Worm (Caenorhabditis elegans): ENCODE data around the gene F07A11.1.

F07A11.1 gene

ce11 chrII:11619895-11620439 is 28.0 kb upstream of the F07A11.1 start:
- no peak for TF ChIP-seq hlh-4 (tag; optimal IDR thresholded peaks at IDR 0.05)
- peak; percentile 11; the same call in 1 of the 2 replicates for TF ChIP-seq isw-1 (GFP tag; IDR thresholded peaks at IDR 0.05)
- TF ChIP-seq blmp-1 (tag; optimal IDR thresholded peaks at IDR 0.05), result peak; percentile 85
- TF ChIP-seq efl-1 (optimal IDR thresholded peaks at IDR 0.05), result peak; percentile 43 to 46
- peak in 1 of 2 experiments; percentile 23 for TF ChIP-seq efl-1 (GFP tag; optimal IDR thresholded peaks at IDR 0.05 in 1 of 2)
- TF ChIP-seq egl-13 (tag; optimal IDR thresholded peaks at IDR 0.05), result no peak
- peak; percentile 71 for TF ChIP-seq mep-1 (tag; optimal IDR thresholded peaks at IDR 0.05)
- peak; percentile 42 for TF ChIP-seq lin-15B (tag; optimal IDR thresholded peaks at IDR 0.05)
- no peak for TF ChIP-seq ets-5 (GFP tag; IDR thresholded peaks at IDR 0.05)
- peak; percentile 79 for TF ChIP-seq nhr-85 (tag)
- TF ChIP-seq elt-2 (tag; optimal IDR thresholded peaks at IDR 0.05), result no peak
- TF ChIP-seq unc-98 (GFP tag; IDR thresholded peaks at IDR 0.05), result no peak
- peak; percentile 56 for TF ChIP-seq nhr-19 (GFP tag; conservative IDR thresholded peaks at IDR 0.05)
- peak; percentile 2 for TF ChIP-seq F16B12.6 (tag; optimal IDR thresholded peaks at IDR 0.05)
- TF ChIP-seq lin-39 (tag; optimal IDR thresholded peaks at IDR 0.05), result no peak
- no peak for TF ChIP-seq pax-3 (tag; optimal IDR thresholded peaks at IDR 0.05)
- TF ChIP-seq sptf-1 (tag; optimal IDR thresholded peaks at IDR 0.05), result no peak
- peak; percentile 29 for TF ChIP-seq unc-86 (tag; optimal IDR thresholded peaks at IDR 0.05)
- peak; percentile 68 for TF ChIP-seq snu-23 (GFP tag; optimal IDR thresholded peaks at IDR 0.05)
- TF ChIP-seq lir-3 (tag; optimal IDR thresholded peaks at IDR 0.05; ENCODE audit: poor library complexity), result no peak
- TF ChIP-seq tlp-1 (tag; optimal IDR thresholded peaks at IDR 0.05), result no peak
- TF ChIP-seq lin-35 (GFP tag; optimal IDR thresholded peaks at IDR 0.05), result peak; percentile 59 to 63
- peak in 1 of 2 experiments; percentile 60 for TF ChIP-seq egl-27 (tag; optimal IDR thresholded peaks at IDR 0.05)
- TF ChIP-seq unc-130 (tag; optimal IDR thresholded peaks at IDR 0.05), result peak; percentile 29
- TF ChIP-seq pag-3 (tag; optimal IDR thresholded peaks at IDR 0.05; ENCODE audit: borderline replicate concordance, insufficient read depth), result no peak
- peak; percentile 56 for TF ChIP-seq swsn-7 (tag; optimal IDR thresholded peaks at IDR 0.05)
- TF ChIP-seq C16A3.4 (tag; optimal IDR thresholded peaks at IDR 0.05), result peak; percentile 49
- TF ChIP-seq aly-2 (tag; optimal IDR thresholded peaks at IDR 0.05), result no peak
- TF ChIP-seq lin-14 (GFP tag; optimal IDR thresholded peaks at IDR 0.05), result peak; percentile 98
- TF ChIP-seq aha-1 (tag; optimal IDR thresholded peaks at IDR 0.05), result no peak
- TF ChIP-seq ztf-4 (tag; optimal IDR thresholded peaks at IDR 0.05), result no peak
- peak; percentile 65 for TF ChIP-seq nhr-77 (tag; optimal IDR thresholded peaks at IDR 0.05)
- peak; percentile 40; the same call in 1 of the 2 replicates for TF ChIP-seq grh-1 (GFP tag; IDR thresholded peaks at IDR 0.05)
- TF ChIP-seq ceh-88 (GFP tag; IDR thresholded peaks at IDR 0.05), result 0 out of 2 replicates have a peak, but pooled peaks have one; percentile 23
- TF ChIP-seq nhr-237 (tag; optimal IDR thresholded peaks at IDR 0.05), result no peak
- no peak for TF ChIP-seq sup-37 (GFP tag; optimal IDR thresholded peaks at IDR 0.05)
- no peak for TF ChIP-seq C04F5.9 (tag; optimal IDR thresholded peaks at IDR 0.05)
- no peak for TF ChIP-seq ama-1 (optimal IDR thresholded peaks at IDR 0.05)
- no peak for TF ChIP-seq ceh-8 (GFP tag; optimal IDR thresholded peaks at IDR 0.05)
- peak in 2 of 6 experiments; percentile 8 to 52 for TF ChIP-seq elt-3 (tag; optimal IDR thresholded peaks at IDR 0.05)
- TF ChIP-seq hpl-2 (GFP tag; optimal IDR thresholded peaks at IDR 0.05), result no peak
- TF ChIP-seq fkh-10 (GFP tag; optimal IDR thresholded peaks at IDR 0.05), result no peak
- TF ChIP-seq nhr-12 (tag; optimal IDR thresholded peaks at IDR 0.05), result no peak
- no peak for TF ChIP-seq ceh-90 (tag; optimal IDR thresholded peaks at IDR 0.05)
- TF ChIP-seq zag-1 (tag; optimal IDR thresholded peaks at IDR 0.05), result no peak
- TF ChIP-seq snpc-4 (tag; optimal IDR thresholded peaks at IDR 0.05), result peak; percentile 56
- peak; percentile 38 to 68 for TF ChIP-seq lsy-2 (tag; optimal IDR thresholded peaks at IDR 0.05)
- peak; percentile 66 for TF ChIP-seq nhr-47 (tag; optimal IDR thresholded peaks at IDR 0.05)
- no peak for TF ChIP-seq nhr-11 (tag; optimal IDR thresholded peaks at IDR 0.05)
- TF ChIP-seq pqm-1 (tag; optimal IDR thresholded peaks at IDR 0.05), result no peak
- peak; percentile 80 for TF ChIP-seq nhr-20 (tag; optimal IDR thresholded peaks at IDR 0.05)
- no peak for TF ChIP-seq efl-3 (GFP tag; optimal IDR thresholded peaks at IDR 0.05)
- TF ChIP-seq nhr-76 (tag; optimal IDR thresholded peaks at IDR 0.05), result no peak
- peak; percentile 63 for TF ChIP-seq rnt-1 (tag; optimal IDR thresholded peaks at IDR 0.05)

Measured in whole organism, L1 larva.